Worm (Caenorhabditis elegans) whole organism, L1 larva: ENCODE measurements around the gene srx-36.

Experiments used
- aly-2 ChIP-seq: fragments of 150-350 bp; optimal IDR thresholded peaks from 2 replicates; lab custom pipeline; 2014; ENCODE audit warnings: missing biosample characterization, missing genetic modification characterization
- ceh-8 ChIP-seq: fragments of 200-800 bp; sonication (Bioruptor generic); optimal IDR thresholded peaks from 2 replicates; lab custom pipeline; 2018; ENCODE audit warnings: mild to moderate bottlenecking, missing genetic modification characterization, moderate library complexity, missing compliant biosample characterization
- elt-3 ChIP-seq, 6 experiments: fragments of 150-350 bp in 1 of 6; sonication (generic microtip); optimal IDR thresholded peaks; 2 replicates each; lab custom pipeline; 2017 to 2018; ENCODE audit warnings: missing biosample characterization in 6 of 6, missing genetic modification characterization in 6 of 6, inconsistent platforms in 1 of 6
- jun-1 ChIP-seq: fragments of 150-350 bp; optimal IDR thresholded peaks from 2 replicates; lab custom pipeline; 2014; ENCODE audit warnings: missing biosample characterization, missing genetic modification reagents, missing genetic modification characterization
- lsy-2 ChIP-seq, 2 experiments: fragments of 150-350 bp; optimal IDR thresholded peaks; 2 replicates each; lab custom pipeline; 2014; ENCODE audit warnings: missing biosample characterization in 2 of 2, missing genetic modification characterization in 2 of 2
- mep-1 ChIP-seq: fragments of 150-350 bp; optimal IDR thresholded peaks from 2 replicates; lab custom pipeline; 2014; ENCODE audit warnings: missing biosample characterization, missing genetic modification characterization
- nhr-11 ChIP-seq: fragments of 150-350 bp; optimal IDR thresholded peaks from 2 replicates; lab custom pipeline; 2014; ENCODE audit warnings: missing biosample characterization, missing genetic modification characterization
- nhr-237 ChIP-seq: fragments of 150-350 bp; optimal IDR thresholded peaks from 2 replicates; lab custom pipeline; 2014; ENCODE audit warnings: missing biosample characterization, missing genetic modification characterization
- nhr-28 ChIP-seq: fragments of 150-350 bp; optimal IDR thresholded peaks from 2 replicates; lab custom pipeline; 2014; ENCODE audit warnings: missing biosample characterization, missing genetic modification characterization
- rnt-1 ChIP-seq: sonication (generic microtip); optimal IDR thresholded peaks from 2 replicates; lab custom pipeline; 2016; ENCODE audit warnings: mild to moderate bottlenecking, missing genetic modification characterization, moderate library complexity, missing compliant biosample characterization
- snpc-4 ChIP-seq: fragments of 150-350 bp; optimal IDR thresholded peaks from 2 replicates; lab custom pipeline; 2014; ENCODE audit warnings: missing biosample characterization, missing genetic modification characterization
- sox-4 ChIP-seq: sonication (generic microtip); optimal IDR thresholded peaks from 2 replicates; lab custom pipeline; 2016; ENCODE audit warnings: missing genetic modification characterization, missing compliant biosample characterization
- unc-130 ChIP-seq: fragments of 150-350 bp; optimal IDR thresholded peaks from 2 replicates; lab custom pipeline; 2017; ENCODE audit warnings: missing biosample characterization, missing genetic modification characterization, inconsistent platforms

- TF ChIP-seq rnt-1 (tag; lab: Kevin White, UChicago) (no peak), lsy-2 (tag; optimal IDR thresholded peaks at IDR 0.05; lab: Kevin White, UChicago) (no peak), ceh-8 (no peak), nhr-237 (tag; lab: Kevin White, UChicago) (no peak), unc-130 (tag; lab: Kevin White, UChicago) (no peak), nhr-11 (no peak), aly-2 (no peak), snpc-4 (tag; lab: Kevin White, UChicago) (no peak), sox-4 (no peak), jun-1 (tag; lab: Kevin White, UChicago) (no peak), elt-3 (tag; optimal IDR thresholded peaks at IDR 0.05; lab: Kevin White, UChicago) (no peak), nhr-28 (no peak), mep-1 (tag; lab: Kevin White, UChicago) (no peak)
These were observed 3.1 kb upstream of the srx-36 start, which contains the start of gene F10D2.16 for ce11 chrV:7133963-7134362.
